Fruit fly (Drosophila melanogaster): Measurements from ENCODE around the gene Lamtor4.

DNA sequence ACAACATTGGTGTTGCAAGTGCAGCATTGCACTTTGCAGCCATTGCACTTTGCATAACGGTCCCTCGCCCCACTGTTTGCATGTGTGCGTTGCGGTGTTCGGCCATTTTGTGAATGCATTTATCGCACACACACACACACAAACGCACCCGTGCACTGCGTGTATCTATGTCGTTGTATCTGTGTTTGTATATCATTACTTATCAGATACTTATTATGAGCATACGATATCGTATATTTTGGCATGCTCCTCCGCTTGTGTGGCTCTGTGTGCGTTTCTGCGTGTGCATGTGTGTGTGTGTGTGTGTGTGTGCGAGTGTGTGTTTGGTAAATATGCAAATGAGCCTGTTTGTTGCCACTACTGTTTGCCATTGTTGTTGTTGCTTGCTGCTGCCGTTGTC is 19.8 kb upstream of the Lamtor4 start:
- TF ChIP-seq CG8478 (optimal IDR thresholded peaks at IDR 0.05) = no peak
- TF ChIP-seq EcR (GFP tag; optimal IDR thresholded peaks at IDR 0.05) = no peak
- TF ChIP-seq pan (optimal IDR thresholded peaks at IDR 0.05) = no peak
- TF ChIP-seq usp (GFP tag; optimal IDR thresholded peaks at IDR 0.05) = no peak
